Fruit fly (Drosophila melanogaster) Kc167 (cell line): ENCODE results near the gene dtn.

Experiments used
- Sin3A ChIP-seq: fragments of >200 bp; optimal IDR thresholded peaks from 2 replicates; lab custom pipeline; 2018; ENCODE audit warnings: missing external identifiers
- h ChIP-seq: fragments of >200 bp; optimal IDR thresholded peaks from 3 replicates; lab custom pipeline; 2018; ENCODE audit warnings: missing external identifiers
- insv ChIP-seq: fragments of >200 bp; optimal IDR thresholded peaks from 3 replicates; lab custom pipeline; 2018; ENCODE audit warnings: missing external identifiers
- psq ChIP-seq: fragments of >200 bp; optimal IDR thresholded peaks from 2 replicates; lab custom pipeline; 2017; ENCODE audit warnings: missing external identifiers
- ttk ChIP-seq: sonication (Bioruptor generic); optimal IDR thresholded peaks from 2 replicates; lab custom pipeline; 2017; ENCODE audit warnings: missing external identifiers

dm6 chrX:6283470-6283869, 58.0 kb downstream of the dtn start, which contains the start of gene CG11700:
- no peak for TF ChIP-seq psq (lab: Kevin White, UChicago)
- TF ChIP-seq h (lab: Kevin White, UChicago): no peak
- TF ChIP-seq Sin3A (lab: Kevin White, UChicago): no peak
- no peak for TF ChIP-seq ttk (lab: Kevin White, UChicago)
- no peak for TF ChIP-seq insv (lab: Kevin White, UChicago)
